Worm (Caenorhabditis elegans) whole organism, L2 larva: ENCODE data around the gene smg-4.

Experiments used
- C34F6.9 ChIP-seq: fragments of 150-350 bp; optimal IDR thresholded peaks from 2 replicates; lab custom pipeline; 2014; ENCODE audit warnings: missing biosample characterization, missing genetic modification characterization
- F13H6.1 ChIP-seq: sonication (generic microtip); optimal IDR thresholded peaks from 2 replicates; lab custom pipeline; 2016; ENCODE audit warnings: missing genetic modification characterization, missing compliant biosample characterization
- Y55F3AM.14 ChIP-seq: fragments of 200-800 bp; sonication (Bioruptor generic); optimal IDR thresholded peaks from 2 replicates; lab custom pipeline; 2018; ENCODE audit warnings: mild to moderate bottlenecking, missing genetic modification characterization, missing compliant biosample characterization
- aly-2 ChIP-seq: fragments of 150-350 bp; optimal IDR thresholded peaks from 2 replicates; lab custom pipeline; 2014; ENCODE audit warnings: missing biosample characterization, missing genetic modification characterization
- ama-1 ChIP-seq: fragments of 150-350 bp; optimal IDR thresholded peaks from 2 replicates; lab custom pipeline; 2018; ENCODE audit warnings: inconsistent platforms
- ceh-16 ChIP-seq: fragments of 150-350 bp; optimal IDR thresholded peaks from 2 replicates; lab custom pipeline; 2014; ENCODE audit warnings: missing biosample characterization, missing genetic modification characterization
- ceh-82 ChIP-seq: fragments of 150-350 bp; optimal IDR thresholded peaks from 2 replicates; lab custom pipeline; 2014; ENCODE audit warnings: missing biosample characterization, missing genetic modification characterization
- crh-2 ChIP-seq: sonication (generic microtip); optimal IDR thresholded peaks from 2 replicates; lab custom pipeline; 2017; ENCODE audit warnings: missing biosample characterization, missing genetic modification characterization
- dmd-4 ChIP-seq: sonication (generic microtip); optimal IDR thresholded peaks from 2 replicates; lab custom pipeline; 2017; ENCODE audit warnings: missing biosample characterization, missing genetic modification characterization
- elt-1 ChIP-seq: fragments of 150-350 bp; optimal IDR thresholded peaks from 2 replicates; lab custom pipeline; 2014; ENCODE audit warnings: missing biosample characterization, missing genetic modification characterization
- elt-3 ChIP-seq: sonication (generic microtip); optimal IDR thresholded peaks from 2 replicates; lab custom pipeline; 2017; ENCODE audit warnings: missing biosample characterization, missing genetic modification characterization
- fos-1 ChIP-seq: fragments of 150-350 bp; optimal IDR thresholded peaks from 2 replicates; lab custom pipeline; 2014; ENCODE audit warnings: missing biosample characterization, missing genetic modification characterization
- gmeb-1 ChIP-seq: fragments of 150-350 bp; optimal IDR thresholded peaks from 2 replicates; lab custom pipeline; 2014; ENCODE audit warnings: missing biosample characterization, missing genetic modification characterization
- lin-11 ChIP-seq: fragments of 150-350 bp; sonication (generic microtip); optimal IDR thresholded peaks from 2 replicates; lab custom pipeline; 2014; ENCODE audit warnings: missing biosample characterization, missing genetic modification characterization, inconsistent platforms, mixed read lengths
- lin-13 ChIP-seq: fragments of 150-350 bp; optimal IDR thresholded peaks from 2 replicates; lab custom pipeline; 2014; ENCODE audit warnings: missing biosample characterization, missing genetic modification reagents, missing genetic modification characterization
- lin-39 ChIP-seq: fragments of 150-350 bp; optimal IDR thresholded peaks from 2 replicates; lab custom pipeline; 2014; ENCODE audit warnings: missing biosample characterization, missing genetic modification reagents, missing genetic modification characterization
- mab-5 ChIP-seq: fragments of 150-350 bp; optimal IDR thresholded peaks from 2 replicates; lab custom pipeline; 2014; ENCODE audit warnings: missing biosample characterization, missing genetic modification characterization
- nhr-11 ChIP-seq: fragments of 150-350 bp; optimal IDR thresholded peaks from 2 replicates; lab custom pipeline; 2014; ENCODE audit warnings: missing biosample characterization, missing genetic modification characterization
- nhr-12 ChIP-seq: fragments of 150-350 bp; optimal IDR thresholded peaks from 2 replicates; lab custom pipeline; 2014; ENCODE audit warnings: missing biosample characterization, missing genetic modification characterization
- nhr-129 ChIP-seq: fragments of 150-350 bp; optimal IDR thresholded peaks from 2 replicates; lab custom pipeline; 2014; ENCODE audit warnings: missing biosample characterization, missing genetic modification characterization
- nhr-21 ChIP-seq: fragments of 150-350 bp; optimal IDR thresholded peaks from 2 replicates; lab custom pipeline; 2014; ENCODE audit warnings: missing biosample characterization, missing genetic modification characterization
- nhr-23 ChIP-seq: fragments of 150-350 bp; optimal IDR thresholded peaks from 2 replicates; lab custom pipeline; 2014; ENCODE audit warnings: missing biosample characterization, missing genetic modification reagents, missing genetic modification characterization
- nhr-237 ChIP-seq: fragments of 150-350 bp; optimal IDR thresholded peaks from 2 replicates; lab custom pipeline; 2014; ENCODE audit warnings: missing biosample characterization, missing genetic modification characterization
- nhr-25 ChIP-seq: fragments of 150-350 bp; sonication (generic microtip); optimal IDR thresholded peaks from 3 replicates; lab custom pipeline; 2014; ENCODE audit warnings: missing biosample characterization, missing genetic modification characterization
- nhr-6 ChIP-seq: fragments of 150-350 bp; optimal IDR thresholded peaks from 2 replicates; lab custom pipeline; 2014; ENCODE audit warnings: missing biosample characterization, missing genetic modification characterization
- nhr-77 ChIP-seq: fragments of 150-350 bp; optimal IDR thresholded peaks from 2 replicates; lab custom pipeline; 2014; ENCODE audit warnings: missing biosample characterization, missing genetic modification characterization
- peb-1 ChIP-seq: fragments of 150-350 bp; optimal IDR thresholded peaks from 2 replicates; lab custom pipeline; 2014; ENCODE audit warnings: missing biosample characterization, missing genetic modification characterization
- sem-4 ChIP-seq: fragments of 150-350 bp; optimal IDR thresholded peaks from 2 replicates; lab custom pipeline; 2014; ENCODE audit warnings: missing biosample characterization, missing genetic modification reagents, missing genetic modification characterization
- skn-1 ChIP-seq: sonication (generic microtip); optimal IDR thresholded peaks from 2 replicates; lab custom pipeline; 2017; ENCODE audit warnings: missing biosample characterization, missing genetic modification characterization
- sma-9 ChIP-seq, 2 experiments: fragments of 150-350 bp in 1 of 2; sonication (generic microtip) in 1 of 2; optimal IDR thresholded peaks; 2 replicates each; lab custom pipeline; 2014 to 2016; ENCODE audit warnings: missing genetic modification characterization in 2 of 2, mild to moderate bottlenecking in 1 of 2, missing biosample characterization in 1 of 2, missing compliant biosample characterization in 1 of 2, missing genetic modification reagents in 1 of 2, moderate library complexity in 1 of 2
- snpc-4 ChIP-seq: fragments of 150-350 bp; optimal IDR thresholded peaks from 2 replicates; lab custom pipeline; 2014; ENCODE audit warnings: missing biosample characterization, missing genetic modification characterization
- unc-39 ChIP-seq: fragments of 150-350 bp; optimal IDR thresholded peaks from 2 replicates; lab custom pipeline; 2014; ENCODE audit warnings: missing biosample characterization, missing genetic modification characterization
- unc-55 ChIP-seq: fragments of 150-350 bp; sonication (generic microtip); optimal IDR thresholded peaks from 3 replicates; lab custom pipeline; 2014; ENCODE audit warnings: missing biosample characterization, missing genetic modification reagents, missing genetic modification characterization
- unc-62 ChIP-seq: fragments of 150-350 bp; optimal IDR thresholded peaks from 2 replicates; lab custom pipeline; 2014; ENCODE audit warnings: missing biosample characterization, missing genetic modification reagents, missing genetic modification characterization
- zag-1 ChIP-seq: fragments of 150-350 bp; optimal IDR thresholded peaks from 2 replicates; lab custom pipeline; 2014; ENCODE audit warnings: missing biosample characterization, missing genetic modification characterization
- ztf-4 ChIP-seq: fragments of 150-350 bp; optimal IDR thresholded peaks from 2 replicates; lab custom pipeline; 2014; ENCODE audit warnings: missing biosample characterization, missing genetic modification characterization

smg-4 gene

ce11 chrV:9757884-9758283 is 19.7 kb downstream of the smg-4 start, which contains the start of gene F58E6.11:
Gene F58E6.11, minus strand, starts transcription at chrV:9757984.
- TF ChIP-seq snpc-4 (tag; lab: Kevin White, UChicago) = no peak
- no peak for TF ChIP-seq peb-1
- TF ChIP-seq unc-39 (tag; lab: Kevin White, UChicago) = no peak
- TF ChIP-seq nhr-237 = no peak
- TF ChIP-seq nhr-25 (tag; lab: Kevin White, UChicago) = no peak
- no peak for TF ChIP-seq nhr-129 (tag; lab: Kevin White, UChicago)
- TF ChIP-seq unc-62 = no peak
- no peak for TF ChIP-seq ceh-16
- no peak for TF ChIP-seq nhr-11 (tag; lab: Kevin White, UChicago)
- no peak for TF ChIP-seq Y55F3AM.14 (GFP tag; lab: Kevin White, UChicago)
- no peak for TF ChIP-seq unc-55 (GFP tag; lab: Kevin White, UChicago)
- TF ChIP-seq elt-3 = no peak
- no peak for TF ChIP-seq ama-1
- TF ChIP-seq aly-2 = no peak

ce11 chrV:9756242-9756641 is 21.3 kb downstream of the smg-4 start, which contains the start of gene hrg-3:
Gene hrg-3, plus strand, starts transcription at chrV:9756468.
- no peak for TF ChIP-seq nhr-21 (tag; lab: Kevin White, UChicago)
- no peak for TF ChIP-seq ceh-82 (tag; lab: Kevin White, UChicago)
- TF ChIP-seq lin-39 (tag; lab: Kevin White, UChicago) = no peak
- TF ChIP-seq nhr-6 (tag; lab: Kevin White, UChicago) = no peak
- no peak for TF ChIP-seq skn-1 (tag; lab: Kevin White, UChicago)
- peak; percentile 81 for TF ChIP-seq fos-1
- TF ChIP-seq nhr-77 (tag; lab: Kevin White, UChicago) = no peak
- peak; percentile 9 for TF ChIP-seq lin-13 (GFP tag; lab: Kevin White, UChicago)
- TF ChIP-seq nhr-129 (tag; lab: Kevin White, UChicago) = peak; percentile 34
- TF ChIP-seq crh-2 (tag; lab: Kevin White, UChicago) = peak; percentile 50
- TF ChIP-seq sma-9 (GFP tag; optimal IDR thresholded peaks at IDR 0.05; lab: Kevin White, UChicago) = peak; percentile 59
- no peak for TF ChIP-seq sma-9 (tag; optimal IDR thresholded peaks at IDR 0.05; lab: Kevin White, UChicago)
- TF ChIP-seq ceh-16 = no peak
- TF ChIP-seq mab-5 (tag; lab: Kevin White, UChicago) = no peak

- no peak for TF ChIP-seq elt-3
- no peak for TF ChIP-seq ama-1
- no peak for TF ChIP-seq mab-5 (tag; lab: Kevin White, UChicago)
- no peak for TF ChIP-seq lin-13 (GFP tag; lab: Kevin White, UChicago)
- no peak for TF ChIP-seq dmd-4 (tag; lab: Kevin White, UChicago)
- no peak for TF ChIP-seq lin-11 (tag; lab: Kevin White, UChicago)
- TF ChIP-seq Y55F3AM.14 (GFP tag; lab: Kevin White, UChicago) = no peak
- TF ChIP-seq C34F6.9 (tag; lab: Kevin White, UChicago) = no peak
- no peak for TF ChIP-seq lin-39 (tag; lab: Kevin White, UChicago)
- TF ChIP-seq zag-1 = no peak
- no peak for TF ChIP-seq nhr-23 (tag; lab: Kevin White, UChicago)
- TF ChIP-seq nhr-25 (tag; lab: Kevin White, UChicago) = no peak
- TF ChIP-seq gmeb-1 = no peak
- no peak for TF ChIP-seq nhr-12 (tag; lab: Kevin White, UChicago)
- TF ChIP-seq nhr-237 = no peak
- TF ChIP-seq crh-2 (tag; lab: Kevin White, UChicago) = no peak
- no peak for TF ChIP-seq sem-4 (tag; lab: Kevin White, UChicago)
- TF ChIP-seq fos-1 = no peak
Observed at ce11 chrV:9755725-9756124, 21.8 kb downstream of the smg-4 start, which contains the start of gene F58E6.8. Gene F58E6.8, minus strand, starts transcription at chrV:9755825.

DNA sequence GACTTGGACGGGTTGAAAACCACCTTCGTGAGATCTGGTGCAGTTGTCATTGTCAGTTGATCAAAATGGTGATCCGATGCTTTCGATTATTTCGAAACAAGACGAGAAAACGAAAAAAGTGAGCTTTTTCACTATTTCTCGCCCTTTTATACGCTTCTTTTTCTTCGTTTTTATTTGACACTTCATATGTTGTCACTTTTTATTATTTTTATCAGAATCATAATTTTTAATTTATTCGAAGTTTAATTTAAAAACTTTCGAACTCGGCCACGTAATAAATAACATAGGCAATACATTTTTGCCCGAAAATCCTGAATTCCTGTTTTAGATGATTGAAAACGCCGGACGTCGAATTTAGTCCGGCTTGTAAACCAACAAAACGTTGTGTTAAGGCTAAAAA is 23.1 kb downstream of the smg-4 start, which contains the start of gene F58E6.5:
Gene F58E6.5, minus strand, starts transcription at position 101 of the 400 bp plus-strand sequence.
- TF ChIP-seq ama-1 (no peak), ceh-82 (tag; lab: Kevin White, UChicago) (no peak), elt-1 (tag; lab: Kevin White, UChicago) (no peak), aly-2 (no peak), ztf-4 (tag; lab: Kevin White, UChicago) (no peak)

- TF ChIP-seq ceh-16 = no peak
- no peak for TF ChIP-seq fos-1
- no peak for TF ChIP-seq peb-1
- TF ChIP-seq F13H6.1 (tag; lab: Kevin White, UChicago) = no peak
- no peak for TF ChIP-seq nhr-11 (tag; lab: Kevin White, UChicago)
- TF ChIP-seq ama-1 = no peak
Observed at ce11 chrV:9753554-9753953, 24.0 kb downstream of the smg-4 start.
